In genomic region chr2L:12460767-12461739, dm6 we compare ENCODE assay signal across 5 fruit fly cellular contexts.
TF ChIP-seq lines count a peak whose summit lies in the region.

No protein-coding gene starts in this region.

TF ChIP-seq in whole organism, adult, 20 proteins besides CTCF, POLR2A, EP300 and RAD21 (continued from another document):
- TF ChIP-seq Mnt (GFP tag; optimal IDR thresholded peaks at IDR 0.05; lab: Kevin White, UChicago), result peak; percentile 70
- peak; percentile 67 for TF ChIP-seq CG5204 (GFP tag; optimal IDR thresholded peaks at IDR 0.05; lab: Kevin White, UChicago)

TF ChIP-seq in whole organism, embryonic, 481 proteins besides CTCF, POLR2A, EP300 and RAD21 (continued from another document and continues in another):
- TF ChIP-seq Neu2 (GFP tag; optimal IDR thresholded peaks at IDR 0.05; lab: Kevin White, UChicago; ENCODE audit: borderline replicate concordance), result no peak
- no peak for TF ChIP-seq HmgD (GFP tag; optimal IDR thresholded peaks at IDR 0.05; lab: Kevin White, UChicago)
- no peak for TF ChIP-seq CG34422 (GFP tag; IDR thresholded peaks at IDR 0.05; lab: Robert Waterston, UW)
- peak; percentile 26 for TF ChIP-seq Sox102F (GFP tag; optimal IDR thresholded peaks at IDR 0.05; lab: Kevin White, UChicago)
- peak; percentile 71; the same call in 1 of the 2 replicates for TF ChIP-seq seq (GFP tag; IDR thresholded peaks at IDR 0.05; lab: Robert Waterston, UW)
- no peak for TF ChIP-seq CG14965 (GFP tag; optimal IDR thresholded peaks at IDR 0.05; lab: Kevin White, UChicago; ENCODE audit: borderline replicate concordance)
- TF ChIP-seq CG12744 (GFP tag; optimal IDR thresholded peaks at IDR 0.05; lab: Kevin White, UChicago), result peak; percentile 52
- TF ChIP-seq Rx (GFP tag; IDR thresholded peaks at IDR 0.05; lab: Robert Waterston, UW), result no peak
- TF ChIP-seq Gsc (GFP tag; IDR thresholded peaks at IDR 0.05; lab: Robert Waterston, UW), result no peak
- TF ChIP-seq NC2α (GFP tag; optimal IDR thresholded peaks at IDR 0.05; lab: Kevin White, UChicago), result no peak
- TF ChIP-seq CG17359 (tag; optimal IDR thresholded peaks at IDR 0.05; lab: Kevin White, UChicago), result peak; percentile 57
- no peak for TF ChIP-seq Sry-β (GFP tag; optimal IDR thresholded peaks at IDR 0.05; lab: Kevin White, UChicago)
- no peak for TF ChIP-seq BEAF-32 (GFP tag; optimal IDR thresholded peaks at IDR 0.05; lab: Kevin White, UChicago)
- peak; percentile 42 for TF ChIP-seq CG11723 (GFP tag; optimal IDR thresholded peaks at IDR 0.05; lab: Kevin White, UChicago)
- TF ChIP-seq fd3F (GFP tag; optimal IDR thresholded peaks at IDR 0.05; lab: Kevin White, UChicago), result peak; percentile 43
- TF ChIP-seq Dek (tag; optimal IDR thresholded peaks at IDR 0.05; lab: Kevin White, UChicago), result peak; percentile 67
- TF ChIP-seq lilli (GFP tag; optimal IDR thresholded peaks at IDR 0.05; lab: Kevin White, UChicago), result no peak
- TF ChIP-seq CG12236 (GFP tag; optimal IDR thresholded peaks at IDR 0.05; lab: Kevin White, UChicago), result no peak
- no peak for TF ChIP-seq en (GFP tag; optimal IDR thresholded peaks at IDR 0.05; lab: Kevin White, UChicago)
- TF ChIP-seq hkb (optimal IDR thresholded peaks at IDR 0.05; lab: Kevin White, UChicago), result no peak
- peak; percentile 73 for TF ChIP-seq hkb (GFP tag; IDR thresholded peaks at IDR 0.05; lab: Robert Waterston, UW)
- TF ChIP-seq ATbp (GFP tag; optimal IDR thresholded peaks at IDR 0.05; lab: Kevin White, UChicago), result peak; percentile 65
- TF ChIP-seq gcm (GFP tag; optimal IDR thresholded peaks at IDR 0.05; lab: Kevin White, UChicago), result peak; percentile 65
- peak; percentile 71 for TF ChIP-seq odd (GFP tag; optimal IDR thresholded peaks at IDR 0.05; lab: Kevin White, UChicago)
- no peak for TF ChIP-seq CG33213 (GFP tag; optimal IDR thresholded peaks at IDR 0.05; lab: Kevin White, UChicago)
- TF ChIP-seq CG7987 (GFP tag; optimal IDR thresholded peaks at IDR 0.05; lab: Kevin White, UChicago), result peak; percentile 67
- TF ChIP-seq CG31441 (GFP tag; IDR thresholded peaks at IDR 0.05; lab: Robert Waterston, UW), result peak; percentile 39; the same call in 1 of the 2 replicates
- TF ChIP-seq Hand (GFP tag; optimal IDR thresholded peaks at IDR 0.05; lab: Kevin White, UChicago), result peak; percentile 87
- peak; percentile 84 for TF ChIP-seq nau (GFP tag; optimal IDR thresholded peaks at IDR 0.05; lab: Kevin White, UChicago)
- TF ChIP-seq CG17612 (GFP tag; IDR thresholded peaks at IDR 0.05; lab: Robert Waterston, UW), result no peak
- TF ChIP-seq CG31365 (tag; optimal IDR thresholded peaks at IDR 0.05; lab: Kevin White, UChicago), result peak; percentile 66
- TF ChIP-seq bcd (GFP tag; optimal IDR thresholded peaks at IDR 0.05; lab: Kevin White, UChicago), result peak; percentile 50

TF ChIP-seq in whole organism, prepupa, 60 proteins besides CTCF, POLR2A, EP300 and RAD21 (continued from another document and continues in another):
- no peak for TF ChIP-seq Hr4 (GFP tag; optimal IDR thresholded peaks at IDR 0.05; lab: Kevin White, UChicago)
- no peak for TF ChIP-seq cyc (GFP tag; optimal IDR thresholded peaks at IDR 0.05; lab: Kevin White, UChicago)
- TF ChIP-seq fkh (GFP tag; optimal IDR thresholded peaks at IDR 0.05; lab: Kevin White, UChicago), result peak; percentile 99
- no peak; the same call in 1 of the 2 replicates for TF ChIP-seq CG15336 (GFP tag; IDR thresholded peaks at IDR 0.05; lab: Robert Waterston, UW)
- peak; percentile 64 for TF ChIP-seq CG6276 (GFP tag; optimal IDR thresholded peaks at IDR 0.05; lab: Kevin White, UChicago)
- peak; percentile 63 for TF ChIP-seq Met (GFP tag; optimal IDR thresholded peaks at IDR 0.05; lab: Kevin White, UChicago)
- peak; percentile 66; the same call in 2 of the 3 replicates for TF ChIP-seq CG6163 (GFP tag; IDR thresholded peaks at IDR 0.05; lab: Robert Waterston, UW)
- peak; percentile 6 for TF ChIP-seq CG31627 (GFP tag; optimal IDR thresholded peaks at IDR 0.05; lab: Kevin White, UChicago)
- no peak for TF ChIP-seq CG11762 (GFP tag; optimal IDR thresholded peaks at IDR 0.05; lab: Kevin White, UChicago; ENCODE audit: insufficient read depth)
- TF ChIP-seq CG34406 (GFP tag; optimal IDR thresholded peaks at IDR 0.05; lab: Kevin White, UChicago), result peak; percentile 69
- no peak for TF ChIP-seq CG8319 (GFP tag; optimal IDR thresholded peaks at IDR 0.05; lab: Kevin White, UChicago)
- TF ChIP-seq Eip93F (GFP tag; optimal IDR thresholded peaks at IDR 0.05; lab: Kevin White, UChicago), result peak; percentile 86
- peak; percentile 71 for TF ChIP-seq svp (GFP tag; lab: Kevin White, UChicago)
- peak; percentile 66 for TF ChIP-seq spab (GFP tag; optimal IDR thresholded peaks at IDR 0.05; lab: Kevin White, UChicago)
- no peak for TF ChIP-seq CG7368 (GFP tag; optimal IDR thresholded peaks at IDR 0.05; lab: Kevin White, UChicago)
- no peak for TF ChIP-seq CG11902 (GFP tag; optimal IDR thresholded peaks at IDR 0.05; lab: Kevin White, UChicago)
- no peak for TF ChIP-seq fd59A (GFP tag; optimal IDR thresholded peaks at IDR 0.05; lab: Kevin White, UChicago)
- peak; percentile 91 for TF ChIP-seq CG6854 (GFP tag; optimal IDR thresholded peaks at IDR 0.05; lab: Kevin White, UChicago)
- TF ChIP-seq Smox (GFP tag; optimal IDR thresholded peaks at IDR 0.05; lab: Kevin White, UChicago), result peak; percentile 57
- TF ChIP-seq ss (GFP tag; optimal IDR thresholded peaks at IDR 0.05; lab: Kevin White, UChicago), result peak; percentile 79 to 84
- peak; percentile 72 for TF ChIP-seq net (GFP tag; optimal IDR thresholded peaks at IDR 0.05; lab: Kevin White, UChicago)
- peak in 1 of 2 experiments; percentile 0 for TF ChIP-seq salr (GFP tag; optimal IDR thresholded peaks at IDR 0.05; lab: Kevin White, UChicago)
- peak; percentile 80 for TF ChIP-seq eg (GFP tag; IDR thresholded peaks at IDR 0.05; lab: Robert Waterston, UW)
- TF ChIP-seq CG10631 (GFP tag; optimal IDR thresholded peaks at IDR 0.05; lab: Kevin White, UChicago), result peak; percentile 32
- TF ChIP-seq Sox102F (GFP tag; optimal IDR thresholded peaks at IDR 0.05; lab: Kevin White, UChicago), result peak; percentile 68
- peak; percentile 85 for TF ChIP-seq CG6808 (GFP tag; optimal IDR thresholded peaks at IDR 0.05; lab: Kevin White, UChicago)
- TF ChIP-seq Gug (GFP tag; IDR thresholded peaks at IDR 0.05; lab: Robert Waterston, UW), result no peak
- TF ChIP-seq achi (GFP tag; optimal IDR thresholded peaks at IDR 0.05; lab: Kevin White, UChicago), result peak; percentile 35
- peak; percentile 54 for TF ChIP-seq fd85E (GFP tag; optimal IDR thresholded peaks at IDR 0.05; lab: Kevin White, UChicago)
- no peak for TF ChIP-seq CG4318 (GFP tag; optimal IDR thresholded peaks at IDR 0.05; lab: Kevin White, UChicago)
- peak; percentile 8 for TF ChIP-seq acj6 (GFP tag; optimal IDR thresholded peaks at IDR 0.05; lab: Kevin White, UChicago)
- TF ChIP-seq CG3032 (tag; optimal IDR thresholded peaks at IDR 0.05; lab: Kevin White, UChicago), result peak; percentile 35
- peak; percentile 58; the same call in 2 of the 3 replicates for TF ChIP-seq CG8119 (GFP tag; IDR thresholded peaks at IDR 0.05; lab: Robert Waterston, UW)
- TF ChIP-seq OdsH (GFP tag; optimal IDR thresholded peaks at IDR 0.05; lab: Kevin White, UChicago), result no peak

TF ChIP-seq in whole organism, pupa, 21 proteins besides CTCF, POLR2A, EP300 and RAD21 (continued from another document):
- TF ChIP-seq Pif1A (GFP tag; optimal IDR thresholded peaks at IDR 0.05; lab: Kevin White, UChicago), result peak; percentile 65

TF ChIP-seq in whole organism, wandering third instar larva, 38 proteins besides CTCF, POLR2A, EP300 and RAD21 (continued from another document):
- TF ChIP-seq lola (GFP tag; optimal IDR thresholded peaks at IDR 0.05; lab: Kevin White, UChicago), result no peak
- TF ChIP-seq N (GFP tag; optimal IDR thresholded peaks at IDR 0.05; lab: Kevin White, UChicago), result no peak
- TF ChIP-seq br (GFP tag; optimal IDR thresholded peaks at IDR 0.05; lab: Kevin White, UChicago), result peak; percentile 72
- TF ChIP-seq Myc (optimal IDR thresholded peaks at IDR 0.05; lab: Kevin White, UChicago), result no peak
- peak; percentile 12 to 62 for TF ChIP-seq foxo (GFP tag; optimal IDR thresholded peaks at IDR 0.05; lab: Kevin White, UChicago)
- TF ChIP-seq Hr83 (GFP tag; optimal IDR thresholded peaks at IDR 0.05; lab: Kevin White, UChicago; ENCODE audit: poor library complexity, severe bottlenecking), result peak; percentile 85
- peak; percentile 85 for TF ChIP-seq h (GFP tag; optimal IDR thresholded peaks at IDR 0.05; lab: Kevin White, UChicago)
- TF ChIP-seq dmrt93B (GFP tag; optimal IDR thresholded peaks at IDR 0.05; lab: Kevin White, UChicago), result no peak
- peak; percentile 7 for TF ChIP-seq GATAd (GFP tag; optimal IDR thresholded peaks at IDR 0.05; lab: Kevin White, UChicago)
- TF ChIP-seq ey (GFP tag; optimal IDR thresholded peaks at IDR 0.05; lab: Kevin White, UChicago), result peak; percentile 39
- no peak for TF ChIP-seq Abd-B (GFP tag; optimal IDR thresholded peaks at IDR 0.05; lab: Kevin White, UChicago)
- TF ChIP-seq sv (GFP tag; optimal IDR thresholded peaks at IDR 0.05; lab: Kevin White, UChicago), result peak; percentile 15
